Fruit fly (Drosophila melanogaster) whole organism, embryonic: ENCODE measurements around the gene CG5886.

ENCODE experiments used
- Aef1 ChIP-seq: fragments of 200-800 bp; sonication (Bioruptor generic); IDR thresholded peaks from 3 replicates; pipeline ENCODE4 v1.3.6; 2022; ENCODE audit warnings: missing biosample characterization, missing genetic modification characterization
- B-H2 ChIP-seq: fragments of 200-800 bp; sonication (Bioruptor generic); optimal IDR thresholded peaks from 2 replicates; lab custom pipeline; 2018; ENCODE audit warnings: missing biosample characterization, mild to moderate bottlenecking, missing genetic modification characterization
- CG10147 ChIP-seq: fragments of 200-800 bp; sonication (Bioruptor generic); optimal IDR thresholded peaks from 2 replicates; lab custom pipeline; 2019; ENCODE audit warnings: missing biosample characterization, mild to moderate bottlenecking, missing genetic modification characterization, moderate library complexity
- CG10366 ChIP-seq: fragments of 200-800 bp; sonication (Bioruptor generic); IDR thresholded peaks from 2 replicates; pipeline ENCODE4 v1.3.6; 2022; ENCODE audit warnings: missing biosample characterization, missing genetic modification characterization
- CG11504 ChIP-seq: fragments of 200-800 bp; sonication (Bioruptor generic); optimal IDR thresholded peaks from 3 replicates; lab custom pipeline; 2019; ENCODE audit warnings: missing biosample characterization, mild to moderate bottlenecking, missing genetic modification characterization, moderate library complexity
- CG11696 ChIP-seq: fragments of 200-800 bp; sonication (Bioruptor generic); IDR thresholded peaks from 2 replicates; pipeline ENCODE4 v1.3.6; 2022; ENCODE audit warnings: missing biosample characterization, missing genetic modification characterization
- CG12659 ChIP-seq: fragments of 200-800 bp; sonication (Bioruptor generic); optimal IDR thresholded peaks from 3 replicates; lab custom pipeline; 2017; ENCODE audit warnings: mild to moderate bottlenecking, missing biosample characterization, missing genetic modification reagents, missing genetic modification characterization
- CG13424 ChIP-seq: fragments of 200-800 bp; sonication (Bioruptor generic); optimal IDR thresholded peaks from 2 replicates; lab custom pipeline; 2019; ENCODE audit warnings: missing biosample characterization, mild to moderate bottlenecking, missing genetic modification characterization, moderate library complexity
- CG13775 ChIP-seq: fragments of 200-800 bp; sonication (Bioruptor generic); optimal IDR thresholded peaks from 3 replicates; lab custom pipeline; 2017; ENCODE audit warnings: missing biosample characterization, mild to moderate bottlenecking, missing genetic modification characterization
- CG15601 ChIP-seq: fragments of 200-800 bp; sonication (Bioruptor generic); optimal IDR thresholded peaks from 3 replicates; lab custom pipeline; 2019; ENCODE audit warnings: missing biosample characterization, mild to moderate bottlenecking, missing genetic modification characterization, moderate library complexity
- CG17361 ChIP-seq: fragments of 200-800 bp; sonication (Bioruptor generic); IDR thresholded peaks from 3 replicates; pipeline ENCODE4 v1.3.6; 2022; ENCODE audit warnings: missing biosample characterization, missing genetic modification characterization
- CG17829 ChIP-seq: fragments of 200-800 bp; optimal IDR thresholded peaks from 2 replicates; lab custom pipeline; 2019; ENCODE audit warnings: missing biosample characterization, mild to moderate bottlenecking, missing genetic modification characterization, moderate library complexity
- CG18619 ChIP-seq: fragments of 200-800 bp; sonication (Bioruptor generic); optimal IDR thresholded peaks from 3 replicates; lab custom pipeline; 2017; ENCODE audit warnings: missing biosample characterization, mild to moderate bottlenecking, missing genetic modification characterization
- CG2678 ChIP-seq: fragments of 200-800 bp; sonication (Bioruptor generic); optimal IDR thresholded peaks from 3 replicates; lab custom pipeline; 2019; ENCODE audit warnings: missing biosample characterization, mild to moderate bottlenecking, missing genetic modification characterization, moderate library complexity
- CG32767 ChIP-seq: fragments of 200-800 bp; sonication (Bioruptor generic); IDR thresholded peaks from 2 replicates; pipeline ENCODE4 v1.3.6; 2022; ENCODE audit warnings: missing biosample characterization, missing genetic modification characterization
- CG3838 ChIP-seq: fragments of 200-800 bp; sonication (Bioruptor generic); optimal IDR thresholded peaks from 3 replicates; lab custom pipeline; 2016; ENCODE audit warnings: missing biosample characterization, missing genetic modification characterization
- CG4404 ChIP-seq: fragments of 200-800 bp; sonication (Bioruptor generic); IDR thresholded peaks from 2 replicates; pipeline ENCODE4 v1.3.6; 2022; ENCODE audit warnings: missing biosample characterization, missing genetic modification characterization
- CG7556 ChIP-seq: fragments of 200-800 bp; sonication (Bioruptor generic); optimal IDR thresholded peaks from 2 replicates; lab custom pipeline; 2017; ENCODE audit warnings: missing biosample characterization, mild to moderate bottlenecking, missing genetic modification characterization
- CG8924 ChIP-seq: fragments of 200-800 bp; optimal IDR thresholded peaks from 3 replicates; lab custom pipeline; 2019; ENCODE audit warnings: missing biosample characterization, mild to moderate bottlenecking, missing genetic modification characterization, moderate library complexity
- CG9727 ChIP-seq: fragments of 200-800 bp; sonication (Bioruptor generic); optimal IDR thresholded peaks from 3 replicates; lab custom pipeline; 2017; ENCODE audit warnings: missing biosample characterization, mild to moderate bottlenecking, missing genetic modification characterization
- D ChIP-seq, 2 experiments: fragments of 200-800 bp in 1 of 2; fragments of >200 bp in 1 of 2; sonication (Bioruptor generic) in 1 of 2; optimal IDR thresholded peaks; 2 replicates in 1 of 2; 3 replicates in 1 of 2; lab custom pipeline; 2017; ENCODE audit warnings: mild to moderate bottlenecking in 1 of 2, missing biosample characterization in 1 of 2, missing genetic modification characterization in 1 of 2, missing genetic modification reagents in 1 of 2
- Dbx ChIP-seq: fragments of 200-800 bp; sonication (Bioruptor generic); IDR thresholded peaks from 3 replicates; pipeline ENCODE4 v1.3.6; 2022; ENCODE audit warnings: missing biosample characterization, missing genetic modification characterization
- Dek ChIP-seq: fragments of 200-800 bp; sonication (Bioruptor generic); optimal IDR thresholded peaks from 3 replicates; lab custom pipeline; 2019; ENCODE audit warnings: missing biosample characterization, mild to moderate bottlenecking, missing genetic modification characterization, moderate library complexity
- Dll ChIP-seq: fragments of 200-800 bp; sonication (Bioruptor generic); IDR thresholded peaks from 4 replicates; pipeline ENCODE4 v1.3.6; 2022; ENCODE audit warnings: missing biosample characterization, missing genetic modification characterization; ENCODE audit not compliant: partially characterized antibody
- E2f2 ChIP-seq: fragments of 200-800 bp; sonication (Bioruptor generic); IDR thresholded peaks from 2 replicates; pipeline ENCODE4 v1.3.6; 2022; ENCODE audit warnings: missing biosample characterization, missing genetic modification characterization
- Fer3 ChIP-seq: fragments of 200-800 bp; sonication (Bioruptor generic); optimal IDR thresholded peaks from 2 replicates; lab custom pipeline; 2018; ENCODE audit warnings: missing biosample characterization, mild to moderate bottlenecking, missing genetic modification characterization, moderate library complexity
- H15 ChIP-seq: fragments of 200-800 bp; sonication (Bioruptor generic); IDR thresholded peaks from 3 replicates; pipeline ENCODE4 v1.3.6; 2022; ENCODE audit warnings: missing biosample characterization, missing genetic modification characterization
- HHEX ChIP-seq: fragments of 200-800 bp; sonication (Bioruptor generic); optimal IDR thresholded peaks from 3 replicates; lab custom pipeline; 2017; ENCODE audit warnings: missing biosample characterization, mild to moderate bottlenecking, missing genetic modification characterization, missing genetic modification reagents
- HmgD ChIP-seq: fragments of 200-800 bp; sonication (Bioruptor generic); optimal IDR thresholded peaks from 3 replicates; lab custom pipeline; 2016; ENCODE audit warnings: missing biosample characterization, missing genetic modification characterization
- Hmr ChIP-seq: fragments of 200-800 bp; sonication (Bioruptor generic); optimal IDR thresholded peaks from 3 replicates; lab custom pipeline; 2017; ENCODE audit warnings: mild to moderate bottlenecking, missing biosample characterization, missing genetic modification reagents, missing genetic modification characterization
- Myb ChIP-seq: fragments of 200-800 bp; sonication (Bioruptor generic); optimal IDR thresholded peaks from 2 replicates; lab custom pipeline; 2016; ENCODE audit warnings: missing biosample characterization, missing genetic modification characterization
- NfI ChIP-seq: fragments of 200-800 bp; sonication (Bioruptor generic); optimal IDR thresholded peaks from 3 replicates; lab custom pipeline; 2018; ENCODE audit warnings: missing biosample characterization, mild to moderate bottlenecking, missing genetic modification characterization, moderate library complexity
- Rfx ChIP-seq: fragments of 200-800 bp; sonication (Bioruptor generic); IDR thresholded peaks from 2 replicates; pipeline ENCODE4 v1.3.6; 2022; ENCODE audit warnings: missing biosample characterization, missing genetic modification characterization
- Trl ChIP-seq, 3 experiments: fragments of >200 bp in 2 of 3; fragments of 200-800 bp in 1 of 3; sonication (Bioruptor generic) in 1 of 3; optimal IDR thresholded peaks; 2 replicates in 1 of 3; 3 replicates in 2 of 3; lab custom pipeline; 2016 to 2017; ENCODE audit warnings: missing biosample characterization in 1 of 3, missing genetic modification characterization in 1 of 3
- az2 ChIP-seq: fragments of 200-800 bp; sonication (Bioruptor generic); optimal IDR thresholded peaks from 3 replicates; lab custom pipeline; 2016; ENCODE audit warnings: missing biosample characterization, missing genetic modification characterization
- bsh ChIP-seq, 2 experiments: fragments of 200-800 bp; sonication (Bioruptor generic); optimal IDR thresholded peaks; 2 replicates each; lab custom pipeline; 2017 to 2018; ENCODE audit warnings: mild to moderate bottlenecking in 2 of 2, missing biosample characterization in 2 of 2, missing genetic modification characterization in 2 of 2, moderate library complexity in 1 of 2
- dm ChIP-seq: fragments of 200-800 bp; sonication (Bioruptor generic); optimal IDR thresholded peaks from 3 replicates; lab custom pipeline; 2016; ENCODE audit warnings: missing biosample characterization, missing genetic modification characterization
- dmrt11E ChIP-seq: fragments of 200-800 bp; sonication (Bioruptor generic); optimal IDR thresholded peaks from 3 replicates; lab custom pipeline; 2018; ENCODE audit warnings: missing biosample characterization, mild to moderate bottlenecking, missing genetic modification characterization, moderate library complexity
- jigr1 ChIP-seq: fragments of 200-800 bp; sonication (Bioruptor generic); IDR thresholded peaks from 3 replicates; pipeline ENCODE4 v1.3.6; 2022; ENCODE audit warnings: missing biosample characterization, missing genetic modification characterization
- klu ChIP-seq: fragments of 200-800 bp; sonication (Bioruptor generic); IDR thresholded peaks from 2 replicates; pipeline ENCODE4 v1.3.6; 2022; ENCODE audit warnings: missing biosample characterization, missing genetic modification characterization
- lov ChIP-seq, 2 experiments: fragments of 200-800 bp in 1 of 2; fragments of >200 bp in 1 of 2; sonication (Bioruptor generic) in 1 of 2; IDR thresholded peaks in 1 of 2; optimal IDR thresholded peaks in 1 of 2; 2 replicates in 1 of 2; 3 replicates in 1 of 2; pipeline versions ENCODE4 v1.3.6 to Lab custom; 2017 to 2022; ENCODE audit warnings: missing biosample characterization in 1 of 2, missing genetic modification characterization in 1 of 2
- phol ChIP-seq: fragments of 200-800 bp; sonication (Bioruptor generic); optimal IDR thresholded peaks from 3 replicates; lab custom pipeline; 2018; ENCODE audit warnings: missing biosample characterization, mild to moderate bottlenecking, missing genetic modification characterization, moderate library complexity
- repo ChIP-seq: fragments of 200-800 bp; sonication (Bioruptor generic); optimal IDR thresholded peaks from 2 replicates; lab custom pipeline; 2016; ENCODE audit warnings: missing biosample characterization, missing genetic modification characterization
- ssp ChIP-seq: fragments of 200-800 bp; sonication (Bioruptor generic); IDR thresholded peaks from 2 replicates; pipeline ENCODE4 v1.3.6; 2022; ENCODE audit warnings: missing biosample characterization, missing genetic modification characterization
- tgo ChIP-seq: fragments of 200-800 bp; sonication (Bioruptor generic); IDR thresholded peaks from 3 replicates; pipeline ENCODE4 v1.3.6; 2022; ENCODE audit warnings: missing biosample characterization, missing genetic modification characterization
- vvl ChIP-seq: fragments of 200-800 bp; sonication (Bioruptor generic); IDR thresholded peaks from 2 replicates; pipeline ENCODE4 v1.3.6; 2022; ENCODE audit warnings: missing biosample characterization, missing genetic modification characterization

The CG5886 gene

dm6 chr3R:25880198-25880970 is 29.0 kb downstream of the CG5886 start (continued):
- TF ChIP-seq HmgD (peak; percentile 16), NfI (GFP tag; lab: Kevin White, UChicago) (peak; percentile 22), E2f2 (no peak), Dek (peak; percentile 23), tgo (GFP tag; lab: Robert Waterston, UW) (0 out of 3 replicates have a peak, but pooled peaks have one; percentile 36), CG3838 (no peak), CG13424 (tag; lab: Kevin White, UChicago) (peak; percentile 58), ssp (0 out of 2 replicates have a peak, but pooled peaks have one; percentile 22), lov (optimal IDR thresholded peaks at IDR 0.05; lab: Kevin White, UChicago) (no peak), lov (GFP tag; IDR thresholded peaks at IDR 0.05; lab: Robert Waterston, UW) (no peak), CG8924 (tag; lab: Kevin White, UChicago) (peak; percentile 48), Aef1 (GFP tag; lab: Robert Waterston, UW) (0 out of 3 replicates have a peak, but pooled peaks have one; percentile 29), D (optimal IDR thresholded peaks at IDR 0.05; lab: Kevin White, UChicago) (no peak), D (GFP tag; optimal IDR thresholded peaks at IDR 0.05; lab: Kevin White, UChicago) (peak; percentile 51), vvl (peak; percentile 63), CG17361 (GFP tag; lab: Robert Waterston, UW) (peak; percentile 79), Hmr (GFP tag; lab: Kevin White, UChicago) (peak; percentile 66), Rfx (GFP tag; lab: Robert Waterston, UW) (peak; percentile 26; the same call in 1 of the 2 replicates), CG13775 (GFP tag; lab: Kevin White, UChicago) (peak; percentile 39), az2 (GFP tag; lab: Kevin White, UChicago) (peak; percentile 3), CG7556 (GFP tag; lab: Kevin White, UChicago) (peak; percentile 81), CG4404 (GFP tag; lab: Robert Waterston, UW) (no peak), CG9727 (GFP tag; lab: Kevin White, UChicago) (peak; percentile 58), CG12659 (GFP tag; lab: Kevin White, UChicago) (peak; percentile 18), H15 (GFP tag; lab: Robert Waterston, UW) (peak; percentile 37; the same call in 1 of the 3 replicates), Trl (optimal IDR thresholded peaks at IDR 0.05; lab: Kevin White, UChicago) (peak; percentile 43 to 54), Trl (GFP tag; optimal IDR thresholded peaks at IDR 0.05; lab: Kevin White, UChicago) (no peak), CG32767 (GFP tag; lab: Robert Waterston, UW) (peak; percentile 67; the same call in 1 of the 2 replicates), phol (peak; percentile 68), CG10147 (GFP tag; lab: Kevin White, UChicago) (peak; percentile 56), CG11696 (0 out of 2 replicates have a peak, but pooled peaks have one; percentile 29), bsh (GFP tag; optimal IDR thresholded peaks at IDR 0.05; lab: Kevin White, UChicago) (peak in 1 of 2 experiments; percentile 64), CG18619 (GFP tag; lab: Kevin White, UChicago) (peak; percentile 36), CG15601 (peak; percentile 63), jigr1 (GFP tag; lab: Robert Waterston, UW) (no peak), Dbx (GFP tag; lab: Robert Waterston, UW) (peak; percentile 7; the same call in 1 of the 3 replicates), Dll (GFP tag; lab: Robert Waterston, UW) (no peak), Myb (peak; percentile 3), HHEX (peak; percentile 21), repo (GFP tag; lab: Kevin White, UChicago) (peak; percentile 19), dmrt11E (peak; percentile 77), CG2678 (tag; lab: Kevin White, UChicago) (peak; percentile 76), B-H2 (GFP tag; lab: Kevin White, UChicago) (no peak), dm (GFP tag; lab: Kevin White, UChicago) (peak; percentile 33), Fer3 (tag; lab: Kevin White, UChicago) (peak; percentile 32), CG11504 (tag; lab: Kevin White, UChicago) (peak; percentile 70), CG17829 (tag; lab: Kevin White, UChicago) (peak; percentile 65), CG10366 (GFP tag; lab: Robert Waterston, UW) (peak; percentile 29; the same call in 1 of the 2 replicates), klu (0 out of 2 replicates have a peak, but pooled peaks have one; percentile 37)
